Worm (Caenorhabditis elegans) whole organism, L3 larva: ENCODE results near the gene fbxa-65.

Source experiments
- ama-1 ChIP-seq: fragments of 150-350 bp; optimal IDR thresholded peaks from 2 replicates; lab custom pipeline; 2018
- hmg-11 ChIP-seq: sonication (generic microtip); optimal IDR thresholded peaks from 2 replicates; lab custom pipeline; 2016; ENCODE audit warnings: missing genetic modification characterization, missing compliant biosample characterization
- nhr-77 ChIP-seq: fragments of 150-350 bp; optimal IDR thresholded peaks from 2 replicates; lab custom pipeline; 2014; ENCODE audit warnings: missing biosample characterization, missing genetic modification characterization

DNA sequence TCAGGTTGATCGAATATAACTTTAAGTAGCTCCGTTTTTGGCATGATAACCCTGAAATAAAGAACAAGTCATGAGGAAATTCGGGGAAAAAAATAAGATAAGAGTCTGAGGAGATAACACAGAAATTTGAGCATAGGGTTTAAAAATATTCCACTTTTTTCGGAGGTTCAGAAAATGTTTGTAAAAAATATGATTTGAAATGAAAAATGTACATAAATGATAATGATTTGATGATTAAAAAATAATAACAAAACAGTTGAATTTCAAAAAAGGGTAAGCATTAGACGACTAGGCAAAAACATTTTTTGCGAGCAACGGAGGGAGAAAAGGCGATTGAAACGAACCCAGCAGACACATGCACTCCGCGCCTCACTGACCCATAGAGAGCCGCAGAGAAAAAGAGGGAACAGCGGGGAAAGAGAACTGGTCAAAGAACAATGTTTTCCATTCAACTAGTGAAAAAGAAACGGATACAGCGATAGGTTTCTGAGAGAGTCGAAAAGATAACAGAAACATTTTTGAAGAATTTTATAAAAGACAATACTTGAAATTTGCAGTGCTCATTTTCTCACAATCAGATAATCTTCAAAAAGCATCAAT, 34.1 kb downstream of the fbxa-65 start, which contains the start of gene arrd-18:
- TF ChIP-seq hmg-11 (tag; lab: Kevin White, UChicago) (peak; percentile 50), nhr-77 (tag; lab: Kevin White, UChicago) (no peak), ama-1 (lab: Kevin White, UChicago) (no peak)
